Fruit fly (Drosophila melanogaster) whole organism, prepupa: ENCODE data around the gene Ubi-p63E.

ENCODE experiments used
- Blimp-1 ChIP-seq: fragments of 200-800 bp; sonication (Bioruptor generic); optimal IDR thresholded peaks from 3 replicates; lab custom pipeline; 2017; ENCODE audit warnings: missing biosample characterization, missing genetic modification characterization, mild to moderate bottlenecking, moderate library complexity, missing genetic modification reagents
- CG10631 ChIP-seq: fragments of 200-800 bp; sonication (Bioruptor generic); optimal IDR thresholded peaks from 2 replicates; lab custom pipeline; 2016; ENCODE audit warnings: missing biosample characterization, missing genetic modification characterization
- CG10669 ChIP-seq: fragments of 200-800 bp; sonication (Bioruptor generic); optimal IDR thresholded peaks from 3 replicates; lab custom pipeline; 2018; ENCODE audit warnings: missing biosample characterization, mild to moderate bottlenecking, missing genetic modification characterization, moderate library complexity
- CG11902 ChIP-seq: fragments of 200-800 bp; sonication (Bioruptor generic); optimal IDR thresholded peaks from 3 replicates; lab custom pipeline; 2016; ENCODE audit warnings: missing biosample characterization, missing genetic modification characterization
- CG15336 ChIP-seq: fragments of 200-800 bp; sonication (Bioruptor generic); IDR thresholded peaks from 2 replicates; pipeline ENCODE4 v1.3.6; 2022; ENCODE audit warnings: missing biosample characterization, missing genetic modification characterization
- CG1621 ChIP-seq: fragments of 200-800 bp; sonication (Bioruptor generic); optimal IDR thresholded peaks from 3 replicates; lab custom pipeline; 2018; ENCODE audit warnings: missing biosample characterization, mild to moderate bottlenecking, missing genetic modification characterization
- CG3032 ChIP-seq: fragments of 200-800 bp; optimal IDR thresholded peaks from 2 replicates; lab custom pipeline; 2019; ENCODE audit warnings: missing biosample characterization, mild to moderate bottlenecking, missing genetic modification characterization, moderate library complexity
- CG31627 ChIP-seq: fragments of 200-800 bp; sonication (Bioruptor generic); optimal IDR thresholded peaks from 3 replicates; lab custom pipeline; 2016; ENCODE audit warnings: missing biosample characterization, missing genetic modification characterization
- CG32006 ChIP-seq: fragments of 200-800 bp; sonication (Bioruptor generic); optimal IDR thresholded peaks from 3 replicates; lab custom pipeline; 2017; ENCODE audit warnings: missing biosample characterization, mild to moderate bottlenecking, missing genetic modification characterization
- CG34406 ChIP-seq: fragments of 200-800 bp; sonication (Bioruptor generic); optimal IDR thresholded peaks from 3 replicates; lab custom pipeline; 2016; ENCODE audit warnings: missing biosample characterization, missing genetic modification characterization
- CG3919 ChIP-seq: fragments of 200-800 bp; sonication (Bioruptor generic); optimal IDR thresholded peaks from 3 replicates; lab custom pipeline; 2016; ENCODE audit warnings: missing biosample characterization, missing genetic modification characterization
- CG4318 ChIP-seq: fragments of 200-800 bp; sonication (Bioruptor generic); optimal IDR thresholded peaks from 3 replicates; lab custom pipeline; 2017; ENCODE audit warnings: missing biosample characterization, mild to moderate bottlenecking, missing genetic modification characterization
- CG6276 ChIP-seq: fragments of 200-800 bp; sonication (Bioruptor generic); optimal IDR thresholded peaks from 2 replicates; lab custom pipeline; 2017; ENCODE audit warnings: missing biosample characterization, mild to moderate bottlenecking, missing genetic modification characterization
- CG6792 ChIP-seq: fragments of 200-800 bp; sonication (Bioruptor generic); optimal IDR thresholded peaks from 3 replicates; lab custom pipeline; 2016; ENCODE audit warnings: missing biosample characterization, missing genetic modification characterization
- CG6854 ChIP-seq: fragments of 200-800 bp; sonication (Bioruptor generic); optimal IDR thresholded peaks from 2 replicates; lab custom pipeline; 2017; ENCODE audit warnings: missing biosample characterization, mild to moderate bottlenecking, missing genetic modification characterization
- CG7368 ChIP-seq: fragments of 200-800 bp; sonication (Bioruptor generic); optimal IDR thresholded peaks from 3 replicates; lab custom pipeline; 2016; ENCODE audit warnings: missing biosample characterization, missing genetic modification characterization
- CG8119 ChIP-seq: fragments of 200-800 bp; sonication (Bioruptor generic); IDR thresholded peaks from 3 replicates; pipeline ENCODE4 v1.3.6; 2022; ENCODE audit warnings: missing biosample characterization, missing genetic modification characterization
- CG8319 ChIP-seq: fragments of 200-800 bp; sonication (Bioruptor generic); optimal IDR thresholded peaks from 3 replicates; lab custom pipeline; 2016; ENCODE audit warnings: missing biosample characterization, missing genetic modification characterization
- CG8632 ChIP-seq: fragments of 200-800 bp; sonication (Bioruptor generic); optimal IDR thresholded peaks from 3 replicates; lab custom pipeline; 2016; ENCODE audit warnings: missing biosample characterization, missing genetic modification characterization
- CG9139 ChIP-seq: fragments of 200-800 bp; sonication (Bioruptor generic); optimal IDR thresholded peaks from 3 replicates; lab custom pipeline; 2017; ENCODE audit warnings: missing biosample characterization, mild to moderate bottlenecking, missing genetic modification characterization
- Eip75B ChIP-seq: fragments of 200-800 bp; sonication (Bioruptor generic); optimal IDR thresholded peaks from 3 replicates; lab custom pipeline; 2016; ENCODE audit warnings: missing biosample characterization, missing genetic modification characterization
- Eip78C ChIP-seq: fragments of 200-800 bp; sonication (Bioruptor generic); peaks from one replicate; lab custom pipeline; 2016; ENCODE audit warnings: missing biosample characterization, missing genetic modification characterization
- Eip93F ChIP-seq: fragments of 200-800 bp; sonication (Bioruptor generic); optimal IDR thresholded peaks from 2 replicates; lab custom pipeline; 2016; ENCODE audit warnings: missing biosample characterization, mild to moderate bottlenecking, missing genetic modification characterization
- Ets96B ChIP-seq: fragments of 200-800 bp; optimal IDR thresholded peaks from 2 replicates; lab custom pipeline; 2019; ENCODE audit warnings: missing biosample characterization, mild to moderate bottlenecking, missing genetic modification characterization, moderate library complexity
- Gug ChIP-seq: fragments of 200-800 bp; sonication (Bioruptor generic); IDR thresholded peaks from 2 replicates; pipeline ENCODE4 v1.3.6; 2022; ENCODE audit warnings: missing biosample characterization, missing genetic modification characterization
- Hr38 ChIP-seq: sonication (Bioruptor generic); optimal IDR thresholded peaks from 2 replicates; lab custom pipeline; 2016; ENCODE audit warnings: missing biosample characterization, missing genetic modification characterization
- Hr39 ChIP-seq: fragments of 200-800 bp; sonication (Bioruptor generic); optimal IDR thresholded peaks from 2 replicates; lab custom pipeline; 2016; ENCODE audit warnings: missing biosample characterization, missing genetic modification characterization
- Hr4 ChIP-seq: fragments of 200-800 bp; sonication (Bioruptor generic); optimal IDR thresholded peaks from 3 replicates; lab custom pipeline; 2016; ENCODE audit warnings: missing biosample characterization, missing genetic modification characterization
- Lpt ChIP-seq: fragments of 200-800 bp; sonication (Bioruptor generic); optimal IDR thresholded peaks from 3 replicates; lab custom pipeline; 2016; ENCODE audit warnings: missing biosample characterization, missing genetic modification characterization
- Met ChIP-seq: fragments of 200-800 bp; sonication (Bioruptor generic); optimal IDR thresholded peaks from 3 replicates; lab custom pipeline; 2016; ENCODE audit warnings: missing biosample characterization, missing genetic modification characterization
- OdsH ChIP-seq: fragments of 200-800 bp; sonication (Bioruptor generic); optimal IDR thresholded peaks from 3 replicates; lab custom pipeline; 2016; ENCODE audit warnings: missing biosample characterization, missing genetic modification characterization
- Smox ChIP-seq: fragments of 200-800 bp; sonication (Bioruptor generic); optimal IDR thresholded peaks from 3 replicates; lab custom pipeline; 2016; ENCODE audit warnings: missing biosample characterization, missing genetic modification characterization
- Sox102F ChIP-seq: fragments of 200-800 bp; sonication (Bioruptor generic); optimal IDR thresholded peaks from 2 replicates; lab custom pipeline; 2016; ENCODE audit warnings: missing biosample characterization, mild to moderate bottlenecking, missing genetic modification characterization
- Sox15 ChIP-seq: fragments of 200-800 bp; sonication (Bioruptor generic); optimal IDR thresholded peaks from 3 replicates; lab custom pipeline; 2016; ENCODE audit warnings: missing biosample characterization, missing genetic modification characterization
- achi ChIP-seq: fragments of 200-800 bp; sonication (Bioruptor generic); optimal IDR thresholded peaks from 3 replicates; lab custom pipeline; 2016; ENCODE audit warnings: missing biosample characterization, missing genetic modification characterization
- acj6 ChIP-seq: fragments of 200-800 bp; sonication (Bioruptor generic); optimal IDR thresholded peaks from 3 replicates; lab custom pipeline; 2016; ENCODE audit warnings: missing biosample characterization, missing genetic modification characterization
- cyc ChIP-seq: fragments of 200-800 bp; sonication (Bioruptor generic); optimal IDR thresholded peaks from 3 replicates; lab custom pipeline; 2016; ENCODE audit warnings: missing biosample characterization, missing genetic modification characterization
- dac ChIP-seq: fragments of 200-800 bp; sonication (Bioruptor generic); optimal IDR thresholded peaks from 2 replicates; lab custom pipeline; 2017; ENCODE audit warnings: missing biosample characterization, mild to moderate bottlenecking, missing genetic modification characterization
- dsx ChIP-seq: fragments of 200-800 bp; optimal IDR thresholded peaks from 3 replicates; lab custom pipeline; 2019; ENCODE audit warnings: missing biosample characterization, mild to moderate bottlenecking, missing genetic modification characterization, moderate library complexity; ENCODE audit not compliant: poor library complexity, severe bottlenecking
- eg ChIP-seq: fragments of 200-800 bp; sonication (Bioruptor generic); IDR thresholded peaks from 3 replicates; pipeline ENCODE4 v1.3.6; 2022; ENCODE audit warnings: missing biosample characterization, missing genetic modification characterization
- esn ChIP-seq: fragments of 200-800 bp; sonication (Bioruptor generic); optimal IDR thresholded peaks from 2 replicates; lab custom pipeline; 2016; ENCODE audit warnings: missing biosample characterization, mild to moderate bottlenecking, missing genetic modification characterization, moderate library complexity
- fd85E ChIP-seq: fragments of 200-800 bp; sonication (Bioruptor generic); optimal IDR thresholded peaks from 3 replicates; lab custom pipeline; 2016; ENCODE audit warnings: missing biosample characterization, missing genetic modification characterization
- lz ChIP-seq: fragments of 200-800 bp; sonication (Bioruptor generic); optimal IDR thresholded peaks from 3 replicates; lab custom pipeline; 2016; ENCODE audit warnings: missing biosample characterization, missing genetic modification characterization
- net ChIP-seq: fragments of 200-800 bp; sonication (Bioruptor generic); optimal IDR thresholded peaks from 3 replicates; lab custom pipeline; 2016; ENCODE audit warnings: missing biosample characterization, missing genetic modification characterization
- pdm3 ChIP-seq: fragments of 200-800 bp; sonication (Bioruptor generic); optimal IDR thresholded peaks from 3 replicates; lab custom pipeline; 2016; ENCODE audit warnings: missing biosample characterization, missing genetic modification characterization
- salr ChIP-seq, 2 experiments: fragments of 200-800 bp; sonication (Bioruptor generic); optimal IDR thresholded peaks; 3 replicates each; lab custom pipeline; 2016 to 2018; ENCODE audit warnings: missing biosample characterization in 2 of 2, missing genetic modification characterization in 2 of 2, mild to moderate bottlenecking in 1 of 2
- spab ChIP-seq: fragments of 200-800 bp; sonication (Bioruptor generic); optimal IDR thresholded peaks from 2 replicates; lab custom pipeline; 2017; ENCODE audit warnings: missing biosample characterization, mild to moderate bottlenecking, missing genetic modification characterization, missing genetic modification reagents
- ss ChIP-seq, 2 experiments: fragments of 200-800 bp; sonication (Bioruptor generic); optimal IDR thresholded peaks; 2 replicates in 1 of 2; 3 replicates in 1 of 2; lab custom pipeline; 2017 to 2018; ENCODE audit warnings: mild to moderate bottlenecking in 2 of 2, missing biosample characterization in 2 of 2, missing genetic modification characterization in 2 of 2, moderate library complexity in 1 of 2
- topi ChIP-seq: fragments of 200-800 bp; sonication (Bioruptor generic); optimal IDR thresholded peaks from 3 replicates; lab custom pipeline; 2016; ENCODE audit warnings: missing biosample characterization, missing genetic modification characterization

Ubi-p63E gene

dm6 chr3L:3882046-3882445, 20.9 kb downstream of the Ubi-p63E start:
- TF ChIP-seq CG7368 (GFP tag; lab: Kevin White, UChicago) = no peak
- no peak for TF ChIP-seq CG15336
- no peak for TF ChIP-seq CG8319 (GFP tag; lab: Kevin White, UChicago)
- no peak for TF ChIP-seq CG8119 (GFP tag; lab: Robert Waterston, UW)
- peak; percentile 8 for TF ChIP-seq CG31627
- no peak for TF ChIP-seq achi (GFP tag; lab: Kevin White, UChicago)
- peak; percentile 17 for TF ChIP-seq Eip78C (GFP tag; lab: Kevin White, UChicago)
- TF ChIP-seq Smox (GFP tag; lab: Kevin White, UChicago) = no peak

dm6 chr3L:3878734-3879310, 24.2 kb downstream of the Ubi-p63E start:
- TF ChIP-seq CG8632 (GFP tag; lab: Kevin White, UChicago) (peak; percentile 46), CG32006 (peak; percentile 23), Sox15 (GFP tag; lab: Kevin White, UChicago) (no peak), CG10631 (no peak), salr (GFP tag; optimal IDR thresholded peaks at IDR 0.05; lab: Kevin White, UChicago) (peak; percentile 14 to 42), Eip75B (GFP tag; lab: Kevin White, UChicago) (peak; percentile 66), Hr39 (GFP tag; lab: Kevin White, UChicago) (no peak), Sox102F (GFP tag; lab: Kevin White, UChicago) (peak; percentile 24), fd85E (GFP tag; lab: Kevin White, UChicago) (peak; percentile 27), CG15336 (peak; percentile 83), CG9139 (peak; percentile 91), acj6 (GFP tag; lab: Kevin White, UChicago) (no peak), esn (GFP tag; lab: Kevin White, UChicago) (no peak), Gug (peak; percentile 49; the same call in 1 of the 2 replicates), pdm3 (GFP tag; lab: Kevin White, UChicago) (peak; percentile 37), CG8119 (GFP tag; lab: Robert Waterston, UW) (peak; percentile 92), CG8319 (GFP tag; lab: Kevin White, UChicago) (no peak), CG6854 (GFP tag; lab: Kevin White, UChicago) (peak; percentile 76), CG1621 (tag; lab: Kevin White, UChicago) (peak; percentile 73), CG34406 (GFP tag; lab: Kevin White, UChicago) (peak; percentile 59), CG10669 (GFP tag; lab: Kevin White, UChicago) (peak; percentile 69), lz (GFP tag; lab: Kevin White, UChicago) (no peak), Blimp-1 (no peak), spab (GFP tag; lab: Kevin White, UChicago) (peak; percentile 79), CG4318 (GFP tag; lab: Kevin White, UChicago) (no peak), Ets96B (tag; lab: Kevin White, UChicago) (peak; percentile 49), CG11902 (GFP tag; lab: Kevin White, UChicago) (no peak), achi (GFP tag; lab: Kevin White, UChicago) (peak; percentile 51), dsx (GFP tag; lab: Kevin White, UChicago) (peak; percentile 53), Smox (GFP tag; lab: Kevin White, UChicago) (no peak), Lpt (GFP tag; lab: Kevin White, UChicago) (peak; percentile 61), ss (GFP tag; optimal IDR thresholded peaks at IDR 0.05; lab: Kevin White, UChicago) (peak; percentile 84 to 93), CG31627 (no peak), CG6276 (GFP tag; lab: Kevin White, UChicago) (peak; percentile 86), Hr4 (GFP tag; lab: Kevin White, UChicago) (peak; percentile 22), net (GFP tag; lab: Kevin White, UChicago) (peak; percentile 81), eg (GFP tag; lab: Robert Waterston, UW) (peak; percentile 97), Eip93F (no peak), cyc (GFP tag; lab: Kevin White, UChicago) (no peak), Met (GFP tag; lab: Kevin White, UChicago) (no peak), CG3032 (tag; lab: Kevin White, UChicago) (peak; percentile 57), CG6792 (GFP tag; lab: Kevin White, UChicago) (no peak), Hr38 (GFP tag; lab: Kevin White, UChicago) (no peak), CG3919 (GFP tag; lab: Kevin White, UChicago) (peak; percentile 70), OdsH (GFP tag; lab: Kevin White, UChicago) (peak; percentile 15), topi (GFP tag; lab: Kevin White, UChicago) (peak; percentile 14), dac (GFP tag; lab: Kevin White, UChicago) (peak; percentile 28)
